Worm (Caenorhabditis elegans) whole organism, L1 larva: Measurements from ENCODE around the gene arp-1.

ENCODE experiments used
- C16A3.4 ChIP-seq: fragments of 150-350 bp; optimal IDR thresholded peaks from 2 replicates; lab custom pipeline; 2014; ENCODE audit warnings: missing biosample characterization, missing genetic modification characterization
- aly-2 ChIP-seq: fragments of 150-350 bp; optimal IDR thresholded peaks from 2 replicates; lab custom pipeline; 2014; ENCODE audit warnings: missing biosample characterization, missing genetic modification characterization
- blmp-1 ChIP-seq: fragments of 150-350 bp; optimal IDR thresholded peaks from 2 replicates; lab custom pipeline; 2014; ENCODE audit warnings: missing biosample characterization, missing genetic modification characterization
- ceh-82 ChIP-seq, 3 experiments: fragments of 150-350 bp in 1 of 3; sonication (generic microtip) in 2 of 3; optimal IDR thresholded peaks; 2 replicates each; lab custom pipeline; 2014 to 2017; ENCODE audit warnings: missing biosample characterization in 3 of 3, missing genetic modification characterization in 3 of 3
- ceh-88 ChIP-seq: fragments of 200-800 bp; sonication (Bioruptor generic); IDR thresholded peaks from 2 replicates; pipeline ENCODE4 v1.3.6; 2022; ENCODE audit warnings: missing genetic modification characterization, missing compliant biosample characterization
- ceh-90 ChIP-seq: sonication (generic microtip); optimal IDR thresholded peaks from 2 replicates; lab custom pipeline; 2016; ENCODE audit warnings: missing genetic modification characterization, missing compliant biosample characterization
- ces-1 ChIP-seq: fragments of 150-350 bp; optimal IDR thresholded peaks from 2 replicates; lab custom pipeline; 2014; ENCODE audit warnings: missing biosample characterization, missing genetic modification reagents, missing genetic modification characterization
- efl-1 ChIP-seq, 4 experiments: fragments of 150-350 bp; optimal IDR thresholded peaks in 3 of 4; peaks in 1 of 4; 1 replicate in 1 of 4; 2 replicates in 3 of 4; lab custom pipeline; 2014; ENCODE audit warnings: missing biosample characterization in 2 of 4, missing genetic modification characterization in 2 of 4, missing genetic modification reagents in 2 of 4
- egl-27 ChIP-seq, 2 experiments: fragments of 150-350 bp in 1 of 2; sonication (generic microtip); optimal IDR thresholded peaks; 3 replicates each; lab custom pipeline; 2017 to 2018; ENCODE audit warnings: missing biosample characterization in 2 of 2, missing genetic modification characterization in 2 of 2, missing genetic modification reagents in 2 of 2
- elt-2 ChIP-seq: sonication (generic microtip); optimal IDR thresholded peaks from 2 replicates; lab custom pipeline; 2016; ENCODE audit warnings: missing genetic modification characterization, mild to moderate bottlenecking, inconsistent platforms, missing compliant biosample characterization, missing genetic modification reagents
- elt-3 ChIP-seq, 6 experiments: fragments of 150-350 bp in 1 of 6; sonication (generic microtip); optimal IDR thresholded peaks; 2 replicates each; lab custom pipeline; 2017 to 2018; ENCODE audit warnings: missing biosample characterization in 6 of 6, missing genetic modification characterization in 6 of 6, inconsistent platforms in 1 of 6
- hlh-4 ChIP-seq: sonication (generic microtip); optimal IDR thresholded peaks from 2 replicates; lab custom pipeline; 2016; ENCODE audit warnings: mild to moderate bottlenecking, missing genetic modification characterization, missing compliant biosample characterization
- jun-1 ChIP-seq: fragments of 150-350 bp; optimal IDR thresholded peaks from 2 replicates; lab custom pipeline; 2014; ENCODE audit warnings: missing biosample characterization, missing genetic modification reagents, missing genetic modification characterization
- lin-13 ChIP-seq: fragments of 150-350 bp; optimal IDR thresholded peaks from 2 replicates; lab custom pipeline; 2014; ENCODE audit warnings: missing biosample characterization, missing genetic modification reagents, missing genetic modification characterization
- lin-14 ChIP-seq: fragments of 200-800 bp; sonication (Bioruptor generic); optimal IDR thresholded peaks from 2 replicates; lab custom pipeline; 2018; ENCODE audit warnings: mild to moderate bottlenecking, missing genetic modification characterization, moderate library complexity, missing compliant biosample characterization
- lin-35 ChIP-seq, 2 experiments: fragments of 150-350 bp; optimal IDR thresholded peaks; 2 replicates each; lab custom pipeline; 2014; ENCODE audit warnings: missing biosample characterization in 2 of 2, missing genetic modification characterization in 2 of 2, missing genetic modification reagents in 2 of 2
- nhr-19 ChIP-seq: fragments of 200-800 bp; sonication (Bioruptor generic); conservative IDR thresholded peaks from 2 replicates; pipeline ENCODE4 v1.3.6; 2022; ENCODE audit warnings: missing genetic modification characterization, missing compliant biosample characterization
- nhr-20 ChIP-seq: sonication (generic microtip); optimal IDR thresholded peaks from 2 replicates; lab custom pipeline; 2016; ENCODE audit warnings: mild to moderate bottlenecking, missing genetic modification characterization, missing compliant biosample characterization
- nhr-237 ChIP-seq: fragments of 150-350 bp; optimal IDR thresholded peaks from 2 replicates; lab custom pipeline; 2014; ENCODE audit warnings: missing biosample characterization, missing genetic modification characterization
- nhr-28 ChIP-seq: fragments of 150-350 bp; optimal IDR thresholded peaks from 2 replicates; lab custom pipeline; 2014; ENCODE audit warnings: missing biosample characterization, missing genetic modification characterization
- nhr-47 ChIP-seq: sonication (generic microtip); optimal IDR thresholded peaks from 2 replicates; lab custom pipeline; 2016; ENCODE audit warnings: mild to moderate bottlenecking, missing genetic modification characterization, moderate library complexity, missing compliant biosample characterization
- nhr-71 ChIP-seq: sonication (generic microtip); optimal IDR thresholded peaks from 2 replicates; lab custom pipeline; 2016; ENCODE audit warnings: mild to moderate bottlenecking, missing genetic modification characterization, moderate library complexity, missing compliant biosample characterization
- nhr-76 ChIP-seq: sonication (generic microtip); optimal IDR thresholded peaks from 2 replicates; lab custom pipeline; 2017; ENCODE audit warnings: missing biosample characterization, missing genetic modification characterization
- nhr-84 ChIP-seq: sonication (generic microtip); optimal IDR thresholded peaks from 2 replicates; lab custom pipeline; 2017; ENCODE audit warnings: missing biosample characterization, missing genetic modification characterization
- nhr-85 ChIP-seq: sonication (generic microtip); peaks from one replicate; lab custom pipeline; 2016; ENCODE audit warnings: missing genetic modification characterization, inconsistent platforms, missing compliant biosample characterization
- nhr-90 ChIP-seq: sonication (generic microtip); optimal IDR thresholded peaks from 2 replicates; lab custom pipeline; 2016; ENCODE audit warnings: mild to moderate bottlenecking, missing genetic modification characterization, missing compliant biosample characterization; ENCODE audit not compliant: poor library complexity
- rnt-1 ChIP-seq: sonication (generic microtip); optimal IDR thresholded peaks from 2 replicates; lab custom pipeline; 2016; ENCODE audit warnings: mild to moderate bottlenecking, missing genetic modification characterization, moderate library complexity, missing compliant biosample characterization
- skn-1 ChIP-seq: fragments of 150-350 bp; optimal IDR thresholded peaks from 2 replicates; lab custom pipeline; 2014; ENCODE audit warnings: missing biosample characterization, missing genetic modification characterization
- snpc-4 ChIP-seq: fragments of 150-350 bp; optimal IDR thresholded peaks from 2 replicates; lab custom pipeline; 2014; ENCODE audit warnings: missing biosample characterization, missing genetic modification characterization
- snu-23 ChIP-seq: sonication (generic microtip); optimal IDR thresholded peaks from 2 replicates; lab custom pipeline; 2016; ENCODE audit warnings: missing genetic modification characterization, missing compliant biosample characterization
- tlp-1 ChIP-seq: fragments of 150-350 bp; optimal IDR thresholded peaks from 2 replicates; lab custom pipeline; 2014; ENCODE audit warnings: missing biosample characterization, missing genetic modification characterization
- unc-130 ChIP-seq: fragments of 150-350 bp; optimal IDR thresholded peaks from 2 replicates; lab custom pipeline; 2017; ENCODE audit warnings: missing biosample characterization, missing genetic modification characterization, inconsistent platforms
- unc-62 ChIP-seq: fragments of 150-350 bp; optimal IDR thresholded peaks from 2 replicates; lab custom pipeline; 2014; ENCODE audit warnings: missing biosample characterization, missing genetic modification reagents, missing genetic modification characterization
- unc-86 ChIP-seq: sonication (generic microtip); optimal IDR thresholded peaks from 2 replicates; lab custom pipeline; 2016; ENCODE audit warnings: missing genetic modification characterization, missing compliant biosample characterization
- xbp-1 ChIP-seq: sonication (generic microtip); optimal IDR thresholded peaks from 2 replicates; lab custom pipeline; 2016; ENCODE audit warnings: missing genetic modification characterization, missing compliant biosample characterization

Gene arp-1

DNA sequence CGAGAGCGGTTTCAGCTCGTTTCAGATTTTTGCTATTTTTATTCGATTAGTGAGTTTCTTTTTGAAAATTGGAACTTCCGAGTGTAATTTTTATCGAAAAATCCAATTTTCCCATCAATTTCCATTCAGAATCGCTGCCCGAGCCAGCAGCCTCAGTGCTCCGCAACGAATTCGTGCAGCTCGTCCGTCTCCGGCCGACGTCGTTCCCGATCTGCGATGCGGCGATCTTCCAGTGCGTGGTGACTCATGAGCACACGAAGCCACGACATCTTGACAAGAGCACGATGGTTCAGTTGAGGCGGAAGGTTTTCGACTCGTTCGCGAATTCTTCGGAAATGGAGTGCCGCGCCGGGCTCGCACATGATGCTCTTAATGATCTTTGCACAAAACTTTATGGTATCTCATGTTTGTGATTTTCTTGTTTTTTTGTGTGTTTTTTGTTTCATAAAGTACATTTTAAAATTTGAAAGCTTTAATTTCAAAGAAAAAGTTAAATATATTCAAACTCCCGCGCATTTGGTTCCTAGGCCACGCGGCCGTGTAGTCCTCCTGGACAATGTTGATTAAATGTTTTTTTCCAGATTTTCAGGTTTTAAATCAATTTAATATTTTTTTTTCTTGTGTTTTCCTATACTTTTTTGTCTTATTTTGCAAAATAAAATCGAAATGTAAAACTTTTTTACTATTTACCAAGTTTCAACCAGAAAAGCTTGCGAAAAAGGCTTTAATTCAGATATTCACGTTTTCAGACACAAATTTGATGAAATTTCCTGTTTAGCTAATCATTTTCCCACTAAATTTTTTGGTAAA is 30.8 kb upstream of the arp-1 start (continued):
- TF ChIP-seq unc-86 (tag; lab: Kevin White, UChicago) (peak; percentile 68), elt-3 (tag; optimal IDR thresholded peaks at IDR 0.05; lab: Kevin White, UChicago) (no peak), hlh-4 (peak; percentile 86), ces-1 (GFP tag; lab: Kevin White, UChicago) (no peak), ceh-88 (GFP tag; lab: Robert Waterston, UW) (peak; percentile 33; the same call in 1 of the 2 replicates), nhr-28 (tag; lab: Kevin White, UChicago) (no peak), egl-27 (tag; optimal IDR thresholded peaks at IDR 0.05; lab: Kevin White, UChicago) (no peak), ceh-90 (peak; percentile 97), nhr-85 (tag; lab: Kevin White, UChicago) (peak; percentile 96), nhr-19 (peak; percentile 79), tlp-1 (tag; lab: Kevin White, UChicago) (no peak), nhr-47 (tag; lab: Kevin White, UChicago) (peak; percentile 92), rnt-1 (tag; lab: Kevin White, UChicago) (peak; percentile 96)

DNA sequence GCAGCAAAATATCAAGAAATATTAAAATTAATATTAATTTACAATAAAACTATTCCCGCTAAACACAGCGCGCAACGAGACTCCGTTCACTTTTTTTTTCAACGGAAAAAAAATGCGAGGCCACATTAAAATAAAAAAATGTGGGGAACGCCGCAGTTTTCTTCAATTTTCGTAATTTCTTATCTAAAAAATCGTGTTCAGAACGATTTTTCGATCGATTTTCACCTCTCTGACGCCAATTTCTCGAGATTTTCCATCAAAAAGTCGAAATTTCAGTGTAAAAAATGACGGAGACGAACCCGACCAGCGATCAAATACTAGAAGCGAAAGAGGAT is 30.2 kb upstream of the arp-1 start, which contains the start of gene Y53F4B.21:
Gene Y53F4B.21, plus strand, starts transcription at position 285 of the 335 bp plus-strand sequence.
- no peak for TF ChIP-seq nhr-76 (tag; lab: Kevin White, UChicago)

DNA sequence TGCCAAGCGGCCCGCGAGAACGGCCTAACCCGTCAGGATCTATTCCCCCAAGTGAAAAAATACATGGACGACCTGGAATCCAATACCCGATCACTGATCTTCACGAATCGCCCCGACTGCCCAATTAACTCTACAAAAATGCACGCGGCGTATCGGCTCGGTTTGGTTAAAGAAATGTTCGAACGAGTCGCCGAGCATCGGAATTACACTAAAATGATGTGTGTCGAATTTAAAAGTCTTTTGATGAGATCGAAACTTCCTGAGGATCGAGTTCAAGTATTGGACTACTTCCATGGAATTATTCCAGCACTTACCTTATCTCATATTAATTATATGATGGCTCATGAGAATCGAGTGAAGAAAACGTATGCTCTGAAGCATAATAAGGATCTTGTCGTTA is 12.9 kb upstream of the arp-1 start:
- TF ChIP-seq elt-2 (tag; lab: Kevin White, UChicago): no peak
- no peak for TF ChIP-seq skn-1 (tag; lab: Kevin White, UChicago)
- TF ChIP-seq nhr-237 (tag; lab: Kevin White, UChicago): no peak
- no peak for TF ChIP-seq lin-14
- TF ChIP-seq lin-13 (GFP tag; lab: Kevin White, UChicago): no peak

DNA sequence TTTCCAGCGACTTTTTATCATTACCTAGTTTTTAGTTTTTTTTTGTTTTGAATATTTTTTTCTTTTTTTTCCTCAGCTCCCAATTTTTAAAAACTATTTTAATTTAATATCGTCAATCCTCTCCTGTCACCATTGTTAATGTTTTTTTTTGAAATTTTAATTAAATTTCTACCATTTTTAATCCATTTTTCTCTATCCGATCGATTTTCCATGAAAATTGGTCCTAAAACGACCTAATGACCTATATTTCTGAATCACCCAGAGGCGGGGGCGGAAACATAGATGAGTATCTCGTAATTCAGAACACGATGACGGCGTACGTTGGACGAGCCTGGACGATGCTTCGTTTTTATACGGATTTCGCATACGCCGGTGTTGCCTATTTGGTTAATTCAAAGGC is 10.3 kb upstream of the arp-1 start, which contains the start of gene Y53F4B.39:
Gene Y53F4B.39, plus strand, starts transcription at position 301 of the 400 bp plus-strand sequence.
- TF ChIP-seq jun-1 (tag; lab: Kevin White, UChicago) (no peak), nhr-84 (tag; lab: Kevin White, UChicago) (no peak), unc-130 (no peak)

DNA sequence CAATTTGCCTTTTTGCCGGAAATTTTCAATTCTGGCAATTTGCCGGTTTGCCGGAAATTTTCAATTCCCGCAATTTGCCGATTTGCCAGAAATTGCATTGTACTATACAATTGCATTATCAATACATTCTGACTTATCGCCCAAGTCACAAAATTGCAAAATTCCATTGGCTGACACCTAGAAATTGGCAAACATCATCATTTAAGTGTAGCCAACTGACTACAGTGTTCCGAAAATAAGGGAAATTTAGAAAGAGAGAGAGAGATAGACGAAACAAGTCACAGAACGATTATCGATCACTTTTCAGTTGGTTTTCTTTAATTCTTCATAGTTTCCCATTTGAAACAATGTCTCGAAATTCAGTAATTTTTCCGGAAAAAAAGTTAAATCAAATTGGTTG is 8.7 kb upstream of the arp-1 start:
- TF ChIP-seq skn-1 (tag; lab: Kevin White, UChicago): no peak
- TF ChIP-seq snu-23 (GFP tag; lab: Kevin White, UChicago): peak; percentile 50
- peak in 1 of 6 experiments; percentile 4 for TF ChIP-seq elt-3 (tag; optimal IDR thresholded peaks at IDR 0.05; lab: Kevin White, UChicago)
- no peak for TF ChIP-seq ceh-82 (tag; optimal IDR thresholded peaks at IDR 0.05; lab: Kevin White, UChicago)
- peak; percentile 46 for TF ChIP-seq nhr-19
- no peak for TF ChIP-seq snpc-4 (tag; lab: Kevin White, UChicago)
- no peak for TF ChIP-seq efl-1 (optimal IDR thresholded peaks at IDR 0.05; lab: Kevin White, UChicago)
- TF ChIP-seq efl-1 (GFP tag; optimal IDR thresholded peaks at IDR 0.05 in 1 of 2; lab: Kevin White, UChicago): peak in 1 of 2 experiments; percentile 78
- peak; percentile 59 for TF ChIP-seq nhr-85 (tag; lab: Kevin White, UChicago)
- peak; percentile 86 for TF ChIP-seq nhr-20 (tag; lab: Kevin White, UChicago)
- TF ChIP-seq elt-2 (tag; lab: Kevin White, UChicago): peak; percentile 60
- peak; percentile 33 for TF ChIP-seq nhr-71 (tag; lab: Kevin White, UChicago)
- peak; percentile 12 for TF ChIP-seq nhr-90
- TF ChIP-seq egl-27 (tag; optimal IDR thresholded peaks at IDR 0.05; lab: Kevin White, UChicago): no peak
- peak; percentile 72 for TF ChIP-seq blmp-1 (tag; lab: Kevin White, UChicago)
- no peak for TF ChIP-seq aly-2
- TF ChIP-seq unc-62: no peak
- TF ChIP-seq lin-35 (GFP tag; optimal IDR thresholded peaks at IDR 0.05; lab: Kevin White, UChicago): peak in 1 of 2 experiments; percentile 54
- no peak for TF ChIP-seq xbp-1 (tag; lab: Kevin White, UChicago)
- peak; percentile 0 for TF ChIP-seq C16A3.4 (tag; lab: Kevin White, UChicago)
